Fruit fly (Drosophila melanogaster): Measurements from ENCODE around the gene CG13875.

Gene CG13875

DNA sequence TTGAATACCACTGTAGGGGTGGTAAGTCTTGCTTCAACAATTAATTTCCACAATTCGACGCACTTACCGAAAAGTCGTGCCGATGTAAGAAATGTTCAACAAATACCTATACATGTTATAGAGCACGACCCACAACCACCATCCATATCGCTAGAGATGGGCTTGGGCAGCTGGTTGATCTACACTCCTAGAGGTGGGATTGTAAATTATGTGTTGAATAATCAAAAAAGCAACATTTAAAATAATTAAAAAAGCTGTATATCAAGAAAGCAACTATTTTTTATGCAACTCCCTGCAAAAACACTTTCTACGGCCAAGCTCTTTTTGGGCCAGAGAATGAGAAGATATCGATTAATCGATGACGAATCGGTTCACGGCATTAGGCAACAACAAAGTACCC is 4.5 kb downstream of the CG13875 start, which contains the start of the genes CG34140, Mkp and Mtch:
CG34140 (minus strand) TSS at position 174 of the 400 bp plus-strand sequence.
Mkp (minus strand) TSS at position 290 of the 400 bp plus-strand sequence.
Mtch (plus strand) TSS at position 376 of the 400 bp plus-strand sequence.
- TF ChIP-seq Max (GFP tag; optimal IDR thresholded peaks at IDR 0.05), result peak; percentile 88
- TF ChIP-seq pho (GFP tag; optimal IDR thresholded peaks at IDR 0.05), result peak; percentile 91
- TF ChIP-seq D19B (GFP tag; optimal IDR thresholded peaks at IDR 0.05), result no peak
- peak; percentile 90 for TF ChIP-seq tna (GFP tag; IDR thresholded peaks at IDR 0.05; ENCODE audit: partially characterized antibody)
- peak; percentile 71 for TF ChIP-seq CG4282 (GFP tag; optimal IDR thresholded peaks at IDR 0.05)
- no peak for TF ChIP-seq fd64A (GFP tag; optimal IDR thresholded peaks at IDR 0.05)
- peak; percentile 85 for TF ChIP-seq Atf3 (GFP tag; optimal IDR thresholded peaks at IDR 0.05)
- peak; percentile 92 for TF ChIP-seq vfl (GFP tag; optimal IDR thresholded peaks at IDR 0.05)
- TF ChIP-seq CG6254 (GFP tag; optimal IDR thresholded peaks at IDR 0.05), result no peak
- no peak for TF ChIP-seq Hmx (GFP tag; optimal IDR thresholded peaks at IDR 0.05)
- TF ChIP-seq CG16863 (GFP tag; optimal IDR thresholded peaks at IDR 0.05), result peak; percentile 85
- TF ChIP-seq Mrtf (GFP tag; IDR thresholded peaks at IDR 0.05), result 0 out of 3 replicates have a peak, but pooled peaks have one; percentile 51
- TF ChIP-seq gcm2 (GFP tag; optimal IDR thresholded peaks at IDR 0.05), result peak; percentile 76
- peak; percentile 47; the same call in 1 of the 2 replicates for TF ChIP-seq bowl (GFP tag; IDR thresholded peaks at IDR 0.05)
- TF ChIP-seq CG33213 (GFP tag; optimal IDR thresholded peaks at IDR 0.05), result peak; percentile 92
- peak; percentile 78 for TF ChIP-seq ase (GFP tag; IDR thresholded peaks at IDR 0.05)
- peak; percentile 64 for TF ChIP-seq chm (GFP tag; IDR thresholded peaks at IDR 0.05)
- peak; percentile 87 for TF ChIP-seq CG13775 (GFP tag; optimal IDR thresholded peaks at IDR 0.05)
- peak; percentile 82 for TF ChIP-seq CG15696 (tag; optimal IDR thresholded peaks at IDR 0.05)
- no peak for TF ChIP-seq D19A (tag; optimal IDR thresholded peaks at IDR 0.05)
- TF ChIP-seq scrt (GFP tag; optimal IDR thresholded peaks at IDR 0.05), result no peak
- no peak for TF ChIP-seq CG18262 (tag; optimal IDR thresholded peaks at IDR 0.05)
- peak; percentile 42 for TF ChIP-seq CG3163 (GFP tag; optimal IDR thresholded peaks at IDR 0.05)
- TF ChIP-seq CG17361 (GFP tag; IDR thresholded peaks at IDR 0.05), result no peak; the same call in 1 of the 3 replicates
- TF ChIP-seq toy (GFP tag; IDR thresholded peaks at IDR 0.05), result no peak
- TF ChIP-seq CG17328 (GFP tag; IDR thresholded peaks at IDR 0.05), result peak; percentile 71
- 0 out of 2 replicates have a peak, but pooled peaks have one; percentile 21 for TF ChIP-seq sens-2 (GFP tag; IDR thresholded peaks at IDR 0.05)
- TF ChIP-seq dati (GFP tag; IDR thresholded peaks at IDR 0.05), result no peak
- 0 out of 2 replicates have a peak, but pooled peaks have one; percentile 29 for TF ChIP-seq CG43689 (GFP tag; IDR thresholded peaks at IDR 0.05)
- peak; percentile 94 for TF ChIP-seq HLH54F (GFP tag; optimal IDR thresholded peaks at IDR 0.05)
- TF ChIP-seq zfh2 (GFP tag; optimal IDR thresholded peaks at IDR 0.05), result peak; percentile 89
- peak; percentile 99 for TF ChIP-seq CG13287 (GFP tag; IDR thresholded peaks at IDR 0.05; ENCODE audit: partially characterized antibody)
- TF ChIP-seq abd-A (tag; optimal IDR thresholded peaks at IDR 0.05), result no peak
- TF ChIP-seq sens (GFP tag), result peak; percentile 98
- peak; percentile 96 for TF ChIP-seq unc-4 (GFP tag; IDR thresholded peaks at IDR 0.05; ENCODE audit: partially characterized antibody)
- TF ChIP-seq disco-r (GFP tag; optimal IDR thresholded peaks at IDR 0.05), result peak; percentile 54
- TF ChIP-seq nom (GFP tag; optimal IDR thresholded peaks at IDR 0.05), result peak; percentile 7
- peak; percentile 74 for TF ChIP-seq CG33557 (GFP tag; optimal IDR thresholded peaks at IDR 0.05)
- TF ChIP-seq phol (tag; optimal IDR thresholded peaks at IDR 0.05), result peak; percentile 89
- no peak for TF ChIP-seq Dip2 (GFP tag; IDR thresholded peaks at IDR 0.05)
- peak; percentile 46; the same call in 1 of the 2 replicates for TF ChIP-seq CG16779 (GFP tag; IDR thresholded peaks at IDR 0.05)
- peak; percentile 78 for TF ChIP-seq Atf6 (GFP tag; IDR thresholded peaks at IDR 0.05)
- TF ChIP-seq CG13894 (tag; optimal IDR thresholded peaks at IDR 0.05), result no peak
- TF ChIP-seq pnt (GFP tag; optimal IDR thresholded peaks at IDR 0.05), result peak; percentile 77
- peak; percentile 84 for TF ChIP-seq CG15514 (GFP tag; optimal IDR thresholded peaks at IDR 0.05)
- TF ChIP-seq Ssrp (tag; optimal IDR thresholded peaks at IDR 0.05), result peak; percentile 78
- no peak for TF ChIP-seq grn (GFP tag; optimal IDR thresholded peaks at IDR 0.05)
- no peak for TF ChIP-seq pros (GFP tag; optimal IDR thresholded peaks at IDR 0.05)
- no peak for TF ChIP-seq cad (GFP tag; optimal IDR thresholded peaks at IDR 0.05)
- peak; percentile 89 for TF ChIP-seq Antp (GFP tag; optimal IDR thresholded peaks at IDR 0.05)
- TF ChIP-seq CG7786 (GFP tag; optimal IDR thresholded peaks at IDR 0.05), result peak; percentile 89

Measured in whole organism, embryonic.